Worm (Caenorhabditis elegans) whole organism, L3 larva: Measurements from ENCODE around the gene C18H7.4.

Experiments used
- R02D3.7 ChIP-seq: fragments of 150-350 bp; optimal IDR thresholded peaks from 2 replicates; lab custom pipeline; 2014; ENCODE audit warnings: missing biosample characterization, missing genetic modification characterization
- aly-2 ChIP-seq: fragments of 150-350 bp; optimal IDR thresholded peaks from 2 replicates; lab custom pipeline; 2014; ENCODE audit warnings: missing biosample characterization, missing genetic modification characterization
- ama-1 ChIP-seq: fragments of 150-350 bp; optimal IDR thresholded peaks from 2 replicates; lab custom pipeline; 2018
- ceh-16 ChIP-seq: sonication (generic microtip); optimal IDR thresholded peaks from 2 replicates; lab custom pipeline; 2017; ENCODE audit warnings: missing biosample characterization, missing genetic modification characterization
- ceh-28 ChIP-seq: fragments of 150-350 bp; optimal IDR thresholded peaks from 2 replicates; lab custom pipeline; 2014; ENCODE audit warnings: missing biosample characterization, missing genetic modification reagents, missing genetic modification characterization
- ceh-9 ChIP-seq: sonication (generic microtip); optimal IDR thresholded peaks from 2 replicates; lab custom pipeline; 2018; ENCODE audit warnings: missing biosample characterization, missing genetic modification characterization
- daf-12 ChIP-seq: fragments of 150-350 bp; optimal IDR thresholded peaks from 2 replicates; lab custom pipeline; 2014; ENCODE audit warnings: missing biosample characterization, missing genetic modification reagents, missing genetic modification characterization
- elt-1 ChIP-seq: fragments of 150-350 bp; optimal IDR thresholded peaks from 2 replicates; lab custom pipeline; 2014; ENCODE audit warnings: missing biosample characterization, missing genetic modification characterization
- elt-2 ChIP-seq: sonication (generic microtip); optimal IDR thresholded peaks from 2 replicates; lab custom pipeline; 2016; ENCODE audit warnings: missing genetic modification reagents, mild to moderate bottlenecking, missing genetic modification characterization, missing compliant biosample characterization
- elt-3 ChIP-seq, 3 experiments: fragments of 150-350 bp in 1 of 3; sonication (generic microtip) in 2 of 3; optimal IDR thresholded peaks; 2 replicates in 2 of 3; 4 replicates in 1 of 3; lab custom pipeline; 2014 to 2017; ENCODE audit warnings: missing biosample characterization in 3 of 3, missing genetic modification characterization in 3 of 3
- fkh-10 ChIP-seq: sonication (generic microtip); optimal IDR thresholded peaks from 2 replicates; lab custom pipeline; 2017; ENCODE audit warnings: missing biosample characterization, missing genetic modification reagents, missing genetic modification characterization
- fkh-2 ChIP-seq: fragments of 150-350 bp; optimal IDR thresholded peaks from 2 replicates; lab custom pipeline; 2014; ENCODE audit warnings: missing biosample characterization, missing genetic modification reagents, missing genetic modification characterization
- fos-1 ChIP-seq: fragments of 150-350 bp; optimal IDR thresholded peaks from 2 replicates; lab custom pipeline; 2014; ENCODE audit warnings: missing biosample characterization, missing genetic modification characterization
- jun-1 ChIP-seq: fragments of 150-350 bp; optimal IDR thresholded peaks from 2 replicates; lab custom pipeline; 2014; ENCODE audit warnings: missing biosample characterization, missing genetic modification reagents, missing genetic modification characterization
- lsy-12 ChIP-seq: sonication (generic microtip); optimal IDR thresholded peaks from 2 replicates; lab custom pipeline; 2016; ENCODE audit warnings: mild to moderate bottlenecking, missing genetic modification characterization, missing compliant biosample characterization
- mdl-1 ChIP-seq: fragments of 150-350 bp; optimal IDR thresholded peaks from 2 replicates; lab custom pipeline; 2014; ENCODE audit warnings: missing biosample characterization, missing genetic modification characterization
- nfya-1 ChIP-seq: sonication (generic microtip); optimal IDR thresholded peaks from 2 replicates; lab custom pipeline; 2017; ENCODE audit warnings: missing genetic modification characterization, mild to moderate bottlenecking, missing compliant biosample characterization, antibody characterized with exemption, moderate library complexity; ENCODE audit not compliant: insufficient read depth
- nhr-11 ChIP-seq: fragments of 150-350 bp; optimal IDR thresholded peaks from 2 replicates; lab custom pipeline; 2014; ENCODE audit warnings: missing biosample characterization, missing genetic modification characterization
- nhr-12 ChIP-seq: fragments of 150-350 bp; optimal IDR thresholded peaks from 2 replicates; lab custom pipeline; 2014; ENCODE audit warnings: missing biosample characterization, missing genetic modification characterization
- nhr-23 ChIP-seq: fragments of 150-350 bp; optimal IDR thresholded peaks from 2 replicates; lab custom pipeline; 2014; ENCODE audit warnings: missing biosample characterization, missing genetic modification reagents, missing genetic modification characterization
- nhr-237 ChIP-seq: fragments of 150-350 bp; optimal IDR thresholded peaks from 2 replicates; lab custom pipeline; 2014; ENCODE audit warnings: missing biosample characterization, missing genetic modification characterization
- nhr-25 ChIP-seq: sonication (generic microtip); optimal IDR thresholded peaks from 2 replicates; lab custom pipeline; 2017; ENCODE audit warnings: missing biosample characterization, missing genetic modification characterization
- nhr-28 ChIP-seq: fragments of 150-350 bp; optimal IDR thresholded peaks from 2 replicates; lab custom pipeline; 2014; ENCODE audit warnings: missing biosample characterization, missing genetic modification characterization
- nhr-43 ChIP-seq: sonication (generic microtip); optimal IDR thresholded peaks from 2 replicates; lab custom pipeline; 2016; ENCODE audit warnings: mild to moderate bottlenecking, missing genetic modification characterization, missing compliant biosample characterization; ENCODE audit not compliant: poor library complexity, severe bottlenecking
- nhr-67 ChIP-seq: fragments of 150-350 bp; optimal IDR thresholded peaks from 2 replicates; lab custom pipeline; 2014; ENCODE audit warnings: missing biosample characterization, missing genetic modification characterization
- nhr-76 ChIP-seq: fragments of 150-350 bp; sonication (generic microtip); optimal IDR thresholded peaks from 5 replicates; lab custom pipeline; 2014; ENCODE audit warnings: missing biosample characterization, missing genetic modification characterization
- nhr-77 ChIP-seq: fragments of 150-350 bp; optimal IDR thresholded peaks from 2 replicates; lab custom pipeline; 2014; ENCODE audit warnings: missing biosample characterization, missing genetic modification characterization
- pha-4 ChIP-seq: fragments of 150-350 bp; optimal IDR thresholded peaks from 2 replicates; lab custom pipeline; 2014; ENCODE audit warnings: missing biosample characterization, missing genetic modification reagents, missing genetic modification characterization
- pqm-1 ChIP-seq: fragments of 150-350 bp; optimal IDR thresholded peaks from 2 replicates; lab custom pipeline; 2017; ENCODE audit warnings: missing biosample characterization, missing genetic modification characterization, inconsistent platforms
- sea-2 ChIP-seq: fragments of 150-350 bp; sonication (generic microtip); optimal IDR thresholded peaks from 4 replicates; lab custom pipeline; 2014; ENCODE audit warnings: missing biosample characterization, missing genetic modification reagents, missing genetic modification characterization
- unc-39 ChIP-seq: sonication (generic microtip); optimal IDR thresholded peaks from 4 replicates; lab custom pipeline; 2017; ENCODE audit warnings: missing biosample characterization, missing genetic modification characterization
- unc-62 ChIP-seq: fragments of 150-350 bp; sonication (generic microtip); optimal IDR thresholded peaks from 4 replicates; lab custom pipeline; 2014; ENCODE audit warnings: missing biosample characterization, missing genetic modification reagents, missing genetic modification characterization
- ztf-11 ChIP-seq: fragments of 150-350 bp; optimal IDR thresholded peaks from 2 replicates; lab custom pipeline; 2014; ENCODE audit warnings: missing biosample characterization, missing genetic modification characterization
- ztf-4 ChIP-seq: fragments of 150-350 bp; optimal IDR thresholded peaks from 2 replicates; lab custom pipeline; 2014; ENCODE audit warnings: missing biosample characterization, missing genetic modification characterization

Gene C18H7.4

ce11 chrIV:593029-593428 is at the start of gene C18H7.4:
Gene C18H7.4, plus strand, starts transcription at chrIV:593329.
- TF ChIP-seq R02D3.7 (tag; lab: Kevin White, UChicago), result no peak
- TF ChIP-seq elt-1 (tag; lab: Kevin White, UChicago), result no peak
- no peak for TF ChIP-seq ztf-11 (tag; lab: Kevin White, UChicago)
- no peak for TF ChIP-seq nhr-12
- no peak for TF ChIP-seq nhr-237
- TF ChIP-seq aly-2 (tag; lab: Kevin White, UChicago), result no peak
- no peak for TF ChIP-seq fkh-10 (GFP tag; lab: Kevin White, UChicago)

- no peak for TF ChIP-seq aly-2 (tag; lab: Kevin White, UChicago)
- TF ChIP-seq pqm-1, result no peak
- TF ChIP-seq pha-4, result no peak
- no peak for TF ChIP-seq fkh-10 (GFP tag; lab: Kevin White, UChicago)
- TF ChIP-seq nhr-23 (tag; lab: Kevin White, UChicago), result no peak
- TF ChIP-seq elt-3 (tag; optimal IDR thresholded peaks at IDR 0.05; lab: Kevin White, UChicago), result no peak
Measured at ce11 chrIV:545852-546251, 47.3 kb upstream of the C18H7.4 start.

- TF ChIP-seq pqm-1, result no peak
- no peak for TF ChIP-seq unc-62 (GFP tag; lab: Kevin White, UChicago)
- TF ChIP-seq nhr-11, result no peak
- no peak for TF ChIP-seq nfya-1
- no peak for TF ChIP-seq fkh-2 (tag; lab: Kevin White, UChicago)
- no peak for TF ChIP-seq sea-2 (GFP tag; lab: Kevin White, UChicago)
- TF ChIP-seq nhr-28 (tag; lab: Kevin White, UChicago), result no peak
- TF ChIP-seq ama-1 (lab: Kevin White, UChicago), result no peak
- TF ChIP-seq elt-3 (tag; optimal IDR thresholded peaks at IDR 0.05; lab: Kevin White, UChicago), result no peak
Measured at ce11 chrIV:548000-548399, 45.1 kb upstream of the C18H7.4 start, which contains the start of gene F56A11.4. Gene F56A11.4, plus strand, starts transcription at chrIV:548300.

ce11 chrIV:551923-552322 is 41.2 kb upstream of the C18H7.4 start:
- no peak for TF ChIP-seq nhr-77 (tag; lab: Kevin White, UChicago)
- peak; percentile 82 for TF ChIP-seq pqm-1
- peak; percentile 84 for TF ChIP-seq elt-2

ce11 chrIV:554005-554404 is 39.1 kb upstream of the C18H7.4 start:
- no peak for TF ChIP-seq fkh-2 (tag; lab: Kevin White, UChicago)
- no peak for TF ChIP-seq elt-2
- TF ChIP-seq nhr-28 (tag; lab: Kevin White, UChicago), result no peak
- no peak for TF ChIP-seq nhr-67 (tag; lab: Kevin White, UChicago)
- no peak for TF ChIP-seq fkh-10 (GFP tag; lab: Kevin White, UChicago)
- TF ChIP-seq nhr-237, result no peak
- no peak for TF ChIP-seq ceh-9 (tag; lab: Kevin White, UChicago)
- TF ChIP-seq lsy-12, result no peak
- TF ChIP-seq nhr-76 (tag; lab: Kevin White, UChicago), result no peak
- TF ChIP-seq nhr-25, result no peak
- no peak for TF ChIP-seq unc-39 (tag; lab: Kevin White, UChicago)

- TF ChIP-seq ztf-4 (tag; lab: Kevin White, UChicago) (no peak), mdl-1 (tag; lab: Kevin White, UChicago) (no peak)
- TF ChIP-seq, all 47 proteins: peak for 0
Measured at ce11 chrIV:558735-559284, 34.3 kb upstream of the C18H7.4 start, which contains the start of gene efn-4. Gene efn-4, plus strand, starts transcription at chrIV:559234.

ce11 chrIV:560314-560713 is 32.8 kb upstream of the C18H7.4 start:
- TF ChIP-seq fos-1 (no peak), fkh-10 (GFP tag; lab: Kevin White, UChicago) (no peak), nhr-23 (tag; lab: Kevin White, UChicago) (no peak), daf-12 (tag; lab: Kevin White, UChicago) (no peak), ceh-9 (tag; lab: Kevin White, UChicago) (no peak), unc-39 (tag; lab: Kevin White, UChicago) (no peak), ceh-16 (no peak), jun-1 (no peak), ceh-28 (tag; lab: Kevin White, UChicago) (no peak), ztf-4 (tag; lab: Kevin White, UChicago) (no peak), nhr-43 (tag; lab: Kevin White, UChicago) (no peak), sea-2 (GFP tag; lab: Kevin White, UChicago) (no peak), elt-1 (tag; lab: Kevin White, UChicago) (no peak)
